Fruit fly (Drosophila melanogaster) whole organism, wandering third instar larva: Measurements from ENCODE around the gene tzn.

Experiments used
- Abd-B ChIP-seq: fragments of >200 bp; optimal IDR thresholded peaks from 2 replicates; lab custom pipeline; 2017; ENCODE audit warnings: missing biosample characterization, missing genetic modification characterization
- CG9705 ChIP-seq: fragments of 200-800 bp; sonication (Bioruptor generic); optimal IDR thresholded peaks from 2 replicates; lab custom pipeline; 2018; ENCODE audit warnings: missing biosample characterization, mild to moderate bottlenecking, missing genetic modification characterization
- CrebA ChIP-seq: fragments of 200-800 bp; sonication (Bioruptor generic); optimal IDR thresholded peaks from 2 replicates; lab custom pipeline; 2016; ENCODE audit warnings: missing biosample characterization, mild to moderate bottlenecking, missing genetic modification characterization, borderline replicate concordance
- Dif ChIP-seq: fragments of 200-275, 200-300 bp; sonication (Bioruptor generic); optimal IDR thresholded peaks from 2 replicates; lab custom pipeline; 2018; ENCODE audit warnings: missing biosample characterization, missing genetic modification characterization; ENCODE audit not compliant: partially characterized antibody
- HLH106 ChIP-seq: fragments of 200-800 bp; optimal IDR thresholded peaks from 3 replicates; lab custom pipeline; 2019; ENCODE audit warnings: missing biosample characterization, mild to moderate bottlenecking, missing genetic modification characterization, moderate library complexity
- Hr78 ChIP-seq: fragments of >200 bp; optimal IDR thresholded peaks from 2 replicates; lab custom pipeline; 2017; ENCODE audit warnings: missing biosample characterization, missing genetic modification characterization
- Jra ChIP-seq: sonication (Bioruptor generic); optimal IDR thresholded peaks from 2 replicates; lab custom pipeline; 2016; ENCODE audit warnings: missing biosample characterization, missing genetic modification characterization
- Mio ChIP-seq: sonication (Bioruptor generic); optimal IDR thresholded peaks from 2 replicates; lab custom pipeline; 2016; ENCODE audit warnings: missing biosample characterization, missing genetic modification characterization
- Myc ChIP-seq: fragments of >200 bp; optimal IDR thresholded peaks from 2 replicates; lab custom pipeline; 2017
- N ChIP-seq: fragments of >200 bp; optimal IDR thresholded peaks from 2 replicates; lab custom pipeline; 2018; ENCODE audit warnings: missing biosample characterization, missing external identifiers, missing genetic modification characterization
- OdsH ChIP-seq: fragments of 200-800 bp; sonication (Bioruptor generic); optimal IDR thresholded peaks from 2 replicates; lab custom pipeline; 2016; ENCODE audit warnings: missing biosample characterization, mild to moderate bottlenecking, missing genetic modification characterization
- Rel ChIP-seq, 2 experiments: fragments of 200-800 bp; sonication (Bioruptor generic) in 1 of 2; optimal IDR thresholded peaks; 2 replicates in 1 of 2; 3 replicates in 1 of 2; lab custom pipeline; 2016 to 2019; ENCODE audit warnings: mild to moderate bottlenecking in 2 of 2, missing biosample characterization in 2 of 2, missing genetic modification characterization in 2 of 2, moderate library complexity in 1 of 2
- Sp1 ChIP-seq: fragments of 200-800 bp; sonication (Bioruptor generic); optimal IDR thresholded peaks from 3 replicates; lab custom pipeline; 2019; ENCODE audit warnings: missing biosample characterization, mild to moderate bottlenecking, missing genetic modification characterization, moderate library complexity
- Vsx2 ChIP-seq: fragments of 200-300, 225-300 bp; sonication (Bioruptor generic); optimal IDR thresholded peaks from 2 replicates; lab custom pipeline; 2018; ENCODE audit warnings: missing biosample characterization, missing genetic modification characterization; ENCODE audit not compliant: partially characterized antibody
- br ChIP-seq: fragments of 200-800 bp; sonication (Bioruptor generic); optimal IDR thresholded peaks from 2 replicates; lab custom pipeline; 2016; ENCODE audit warnings: missing biosample characterization, missing genetic modification characterization
- brk ChIP-seq: fragments of 200-800 bp; sonication (Bioruptor generic); optimal IDR thresholded peaks from 2 replicates; lab custom pipeline; 2016; ENCODE audit warnings: missing biosample characterization, mild to moderate bottlenecking, missing genetic modification characterization
- dl ChIP-seq, 2 experiments: fragments of 175-275, 200-275 bp in 1 of 2; fragments of 200-275 bp in 1 of 2; sonication (Bioruptor generic); optimal IDR thresholded peaks; lab custom pipeline; 2018; ENCODE audit warnings: mild to moderate bottlenecking in 2 of 2, missing biosample characterization in 2 of 2, missing genetic modification characterization in 2 of 2, moderate library complexity in 2 of 2; ENCODE audit not compliant: partially characterized antibody in 2 of 2, insufficient read depth in 1 of 2
- dmrt93B ChIP-seq: fragments of 200-800 bp; sonication (Bioruptor generic); optimal IDR thresholded peaks from 2 replicates; lab custom pipeline; 2018; ENCODE audit warnings: missing biosample characterization, mild to moderate bottlenecking, missing genetic modification characterization
- ey ChIP-seq: fragments of 200-800 bp; sonication (Bioruptor generic); optimal IDR thresholded peaks from 2 replicates; lab custom pipeline; 2016; ENCODE audit warnings: missing biosample characterization, missing genetic modification characterization
- foxo ChIP-seq, 2 experiments: fragments of 200-800 bp; sonication (Bioruptor generic); optimal IDR thresholded peaks; 2 replicates in 1 of 2; 3 replicates in 1 of 2; lab custom pipeline; 2016 to 2017; ENCODE audit warnings: missing biosample characterization in 2 of 2, missing genetic modification characterization in 2 of 2
- fru ChIP-seq: fragments of 200-800 bp; sonication (Bioruptor generic); optimal IDR thresholded peaks from 3 replicates; lab custom pipeline; 2016; ENCODE audit warnings: missing biosample characterization, mild to moderate bottlenecking, missing genetic modification characterization
- h ChIP-seq: fragments of 200-800 bp; sonication (Bioruptor generic); optimal IDR thresholded peaks from 3 replicates; lab custom pipeline; 2016; ENCODE audit warnings: missing biosample characterization, mild to moderate bottlenecking, missing genetic modification characterization
- jim ChIP-seq: fragments of 175-275, 200-325 bp; sonication (Bioruptor generic); optimal IDR thresholded peaks from 2 replicates; lab custom pipeline; 2016; ENCODE audit warnings: missing biosample characterization, mild to moderate bottlenecking, missing genetic modification characterization
- lola ChIP-seq: fragments of >200 bp; optimal IDR thresholded peaks from 2 replicates; lab custom pipeline; 2017; ENCODE audit warnings: missing biosample characterization, missing genetic modification characterization
- psq ChIP-seq: fragments of 200-800 bp; sonication (Bioruptor generic); optimal IDR thresholded peaks from 3 replicates; lab custom pipeline; 2017; ENCODE audit warnings: missing biosample characterization, mild to moderate bottlenecking, missing genetic modification characterization, moderate library complexity
- rgr ChIP-seq: fragments of 200-800 bp; sonication (Bioruptor generic); optimal IDR thresholded peaks from 3 replicates; lab custom pipeline; 2016; ENCODE audit warnings: missing biosample characterization, mild to moderate bottlenecking, missing genetic modification characterization
- sage ChIP-seq: fragments of 200-800 bp; sonication (Bioruptor generic); optimal IDR thresholded peaks from 2 replicates; lab custom pipeline; 2016; ENCODE audit warnings: missing biosample characterization, mild to moderate bottlenecking, missing genetic modification characterization
- sv ChIP-seq: fragments of 200-800 bp; sonication (Bioruptor generic); optimal IDR thresholded peaks from 3 replicates; lab custom pipeline; 2016; ENCODE audit warnings: missing biosample characterization, missing genetic modification characterization
- tai ChIP-seq: sonication (Bioruptor generic); optimal IDR thresholded peaks from 2 replicates; lab custom pipeline; 2016; ENCODE audit warnings: missing biosample characterization, missing genetic modification characterization
- woc ChIP-seq: sonication (Bioruptor generic); optimal IDR thresholded peaks from 2 replicates; lab custom pipeline; 2016; ENCODE audit warnings: missing biosample characterization, mild to moderate bottlenecking, missing genetic modification characterization

The tzn gene

dm6 chr3L:20826950-20827910 lies 28.8 kb downstream of the tzn start:
- TF ChIP-seq CG9705 (no peak), Jra (GFP tag; lab: Kevin White, UChicago) (no peak), h (GFP tag; lab: Kevin White, UChicago) (peak; percentile 66), foxo (GFP tag; optimal IDR thresholded peaks at IDR 0.05; lab: Kevin White, UChicago) (peak; percentile 13 to 64), OdsH (GFP tag; lab: Kevin White, UChicago) (peak; percentile 54), fru (GFP tag; lab: Kevin White, UChicago) (peak; percentile 39), jim (GFP tag; lab: Kevin White, UChicago) (no peak), dl (GFP tag; optimal IDR thresholded peaks at IDR 0.05; lab: Kevin White, UChicago; ENCODE audit: insufficient read depth in 1 of 2, partially characterized antibody in 2 of 2) (peak in 1 of 2 experiments; percentile 13), ey (GFP tag; lab: Kevin White, UChicago) (peak; percentile 38), Hr78 (no peak), HLH106 (tag; lab: Kevin White, UChicago) (peak; percentile 56), psq (GFP tag; lab: Kevin White, UChicago) (peak; percentile 36), br (GFP tag; lab: Kevin White, UChicago) (peak; percentile 32), dmrt93B (GFP tag; lab: Kevin White, UChicago) (peak; percentile 40), sage (GFP tag; lab: Kevin White, UChicago) (peak; percentile 48), rgr (GFP tag; lab: Kevin White, UChicago) (peak; percentile 62), tai (GFP tag; lab: Kevin White, UChicago) (no peak)
- TF ChIP-seq, all 38 proteins: peak for 12

DNA sequence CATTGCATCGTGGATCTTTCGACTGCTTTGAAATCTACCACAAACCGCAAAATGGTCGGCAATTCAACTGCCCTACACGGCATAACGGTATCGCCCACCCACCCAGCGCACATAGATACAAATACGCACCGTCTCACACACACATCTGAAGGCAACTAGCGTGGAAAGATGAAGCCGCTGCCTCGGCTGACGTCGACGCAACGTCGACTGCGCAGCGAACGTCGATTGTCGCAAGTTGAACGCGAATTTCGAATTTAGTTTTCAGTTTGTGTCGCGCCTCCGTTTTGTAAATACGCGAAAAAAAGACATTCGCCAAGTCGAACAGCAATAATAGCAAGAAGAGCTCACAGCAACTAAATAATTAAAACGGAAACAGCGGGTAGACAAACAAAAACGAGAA lies 29.5 kb downstream of the tzn start:
- TF ChIP-seq Myc (lab: Kevin White, UChicago) (no peak), woc (no peak), N (no peak), ey (GFP tag; lab: Kevin White, UChicago) (no peak), HLH106 (tag; lab: Kevin White, UChicago) (no peak), Vsx2 (GFP tag; lab: Kevin White, UChicago) (no peak), h (GFP tag; lab: Kevin White, UChicago) (no peak), foxo (GFP tag; optimal IDR thresholded peaks at IDR 0.05; lab: Kevin White, UChicago) (no peak), Rel (GFP tag; optimal IDR thresholded peaks at IDR 0.05; lab: Kevin White, UChicago) (no peak), Rel (tag; optimal IDR thresholded peaks at IDR 0.05; lab: Kevin White, UChicago) (no peak), brk (GFP tag; lab: Kevin White, UChicago) (no peak), Sp1 (no peak), sv (GFP tag; lab: Kevin White, UChicago) (no peak)

DNA sequence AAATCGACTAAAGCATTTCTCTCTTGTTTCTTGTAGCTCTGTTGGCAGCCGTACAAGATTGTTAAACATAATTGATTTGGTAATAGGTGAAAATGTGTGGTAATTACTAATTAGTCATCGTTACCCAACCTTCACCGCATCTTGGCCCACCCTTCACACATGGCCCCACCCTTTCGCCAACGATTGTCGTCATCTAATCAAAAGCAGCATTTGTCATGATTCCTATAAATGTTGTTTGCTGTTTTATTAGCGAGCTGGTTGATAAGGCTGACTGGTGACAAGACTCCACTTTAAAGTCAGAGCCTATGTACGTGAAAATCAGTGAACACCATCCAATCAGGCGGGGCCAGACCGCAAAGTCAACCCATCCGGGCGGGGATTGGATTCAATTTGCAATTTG lies 31.9 kb downstream of the tzn start:
- no peak for TF ChIP-seq dl (GFP tag; optimal IDR thresholded peaks at IDR 0.05; lab: Kevin White, UChicago; ENCODE audit: insufficient read depth in 1 of 2, partially characterized antibody in 2 of 2)
- no peak for TF ChIP-seq Jra (GFP tag; lab: Kevin White, UChicago)
- TF ChIP-seq tai (GFP tag; lab: Kevin White, UChicago), result no peak
- TF ChIP-seq CG9705, result no peak
- TF ChIP-seq HLH106 (tag; lab: Kevin White, UChicago), result no peak
- no peak for TF ChIP-seq Dif (GFP tag; lab: Kevin White, UChicago)
- no peak for TF ChIP-seq Sp1
- TF ChIP-seq br (GFP tag; lab: Kevin White, UChicago), result no peak
- no peak for TF ChIP-seq psq (GFP tag; lab: Kevin White, UChicago)
- TF ChIP-seq OdsH (GFP tag; lab: Kevin White, UChicago), result no peak
- TF ChIP-seq, all 38 proteins: peak for 0

DNA sequence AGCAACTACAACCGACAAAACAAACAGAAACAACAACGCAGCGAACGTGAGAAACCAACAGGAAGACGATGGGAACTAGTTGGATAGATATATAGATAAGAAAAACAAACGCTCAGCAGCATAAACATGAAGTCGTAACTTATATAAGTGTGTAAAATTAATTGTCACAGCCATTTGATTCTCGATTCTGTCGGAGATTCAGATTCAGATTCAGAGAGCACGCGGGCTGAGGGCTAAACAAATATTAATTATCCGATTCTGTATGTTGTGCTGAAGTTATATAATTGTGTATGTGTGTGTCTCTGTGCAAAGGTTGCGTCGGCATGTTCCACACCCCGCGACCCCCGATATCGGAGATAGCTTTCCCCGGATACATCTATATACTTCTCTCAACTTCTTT lies 35.7 kb downstream of the tzn start:
- no peak for TF ChIP-seq Abd-B (GFP tag; lab: Kevin White, UChicago)
- TF ChIP-seq N, result no peak
- TF ChIP-seq HLH106 (tag; lab: Kevin White, UChicago), result no peak
- no peak for TF ChIP-seq Dif (GFP tag; lab: Kevin White, UChicago)
- TF ChIP-seq Mio (GFP tag; lab: Kevin White, UChicago), result no peak
- TF ChIP-seq h (GFP tag; lab: Kevin White, UChicago), result no peak
- no peak for TF ChIP-seq sage (GFP tag; lab: Kevin White, UChicago)
- no peak for TF ChIP-seq jim (GFP tag; lab: Kevin White, UChicago)
- TF ChIP-seq ey (GFP tag; lab: Kevin White, UChicago), result no peak
- no peak for TF ChIP-seq lola (GFP tag; lab: Kevin White, UChicago)
- no peak for TF ChIP-seq Jra (GFP tag; lab: Kevin White, UChicago)
- TF ChIP-seq CrebA, result no peak
- no peak for TF ChIP-seq Hr78
- no peak for TF ChIP-seq sv (GFP tag; lab: Kevin White, UChicago)
